Fruit fly (Drosophila melanogaster) whole organism, embryonic: ENCODE measurements around the gene KdelR.

Experiments used
- Atf6 ChIP-seq: fragments of 200-800 bp; sonication (Bioruptor generic); IDR thresholded peaks from 2 replicates; pipeline ENCODE4 v1.3.6; 2022; ENCODE audit warnings: missing biosample characterization, missing genetic modification characterization
- BEAF-32 ChIP-seq: fragments of 200-800 bp; sonication (Bioruptor generic); optimal IDR thresholded peaks from 3 replicates; lab custom pipeline; 2017; ENCODE audit warnings: missing biosample characterization, missing genetic modification characterization, mild to moderate bottlenecking, moderate library complexity, missing genetic modification reagents
- CG10147 ChIP-seq: fragments of 200-800 bp; sonication (Bioruptor generic); optimal IDR thresholded peaks from 2 replicates; lab custom pipeline; 2019; ENCODE audit warnings: missing biosample characterization, mild to moderate bottlenecking, missing genetic modification characterization, moderate library complexity
- CG11723 ChIP-seq: fragments of 200-800 bp; sonication (Bioruptor generic); optimal IDR thresholded peaks from 2 replicates; lab custom pipeline; 2017; ENCODE audit warnings: missing biosample characterization, mild to moderate bottlenecking, missing genetic modification characterization
- CG12071 ChIP-seq: fragments of 200-800 bp; sonication (Bioruptor generic); optimal IDR thresholded peaks from 3 replicates; lab custom pipeline; 2018; ENCODE audit warnings: missing biosample characterization, mild to moderate bottlenecking, missing genetic modification characterization
- CG12942 ChIP-seq: fragments of 200-800 bp; sonication (Bioruptor generic); optimal IDR thresholded peaks from 3 replicates; lab custom pipeline; 2016; ENCODE audit warnings: missing biosample characterization, missing genetic modification characterization
- CG15269 ChIP-seq: fragments of 200-800 bp; sonication (Bioruptor generic); optimal IDR thresholded peaks from 2 replicates; lab custom pipeline; 2018; ENCODE audit warnings: missing biosample characterization, mild to moderate bottlenecking, missing genetic modification characterization, moderate library complexity
- CG1529 ChIP-seq: fragments of 200-800 bp; sonication (Bioruptor generic); optimal IDR thresholded peaks from 3 replicates; lab custom pipeline; 2018; ENCODE audit warnings: missing biosample characterization, missing genetic modification characterization
- CG15479 ChIP-seq: fragments of 200-800 bp; sonication (Bioruptor generic); optimal IDR thresholded peaks from 3 replicates; lab custom pipeline; 2019; ENCODE audit warnings: missing biosample characterization, mild to moderate bottlenecking, missing genetic modification characterization, moderate library complexity
- CG17361 ChIP-seq: fragments of 200-800 bp; sonication (Bioruptor generic); IDR thresholded peaks from 3 replicates; pipeline ENCODE4 v1.3.6; 2022; ENCODE audit warnings: missing biosample characterization, missing genetic modification characterization
- CG17829 ChIP-seq: fragments of 200-800 bp; optimal IDR thresholded peaks from 2 replicates; lab custom pipeline; 2019; ENCODE audit warnings: missing biosample characterization, mild to moderate bottlenecking, missing genetic modification characterization, moderate library complexity
- CG30431 ChIP-seq: fragments of 200-800 bp; sonication (Bioruptor generic); optimal IDR thresholded peaks from 2 replicates; lab custom pipeline; 2017; ENCODE audit warnings: missing biosample characterization, missing genetic modification characterization
- CG3407 ChIP-seq: fragments of 200-800 bp; sonication (Bioruptor generic); optimal IDR thresholded peaks from 2 replicates; lab custom pipeline; 2018; ENCODE audit warnings: missing biosample characterization, mild to moderate bottlenecking, missing genetic modification characterization
- CG34422 ChIP-seq: fragments of 200-800 bp; sonication (Bioruptor generic); IDR thresholded peaks from 3 replicates; pipeline ENCODE4 v1.3.6; 2022; ENCODE audit warnings: missing biosample characterization, missing genetic modification characterization
- CG4404 ChIP-seq: fragments of 200-800 bp; sonication (Bioruptor generic); IDR thresholded peaks from 2 replicates; pipeline ENCODE4 v1.3.6; 2022; ENCODE audit warnings: missing biosample characterization, missing genetic modification characterization
- CG4424 ChIP-seq: fragments of 200-800 bp; sonication (Bioruptor generic); optimal IDR thresholded peaks from 3 replicates; lab custom pipeline; 2016; ENCODE audit warnings: missing biosample characterization, missing genetic modification characterization
- CG4617 ChIP-seq: fragments of 200-800 bp; sonication (Bioruptor generic); optimal IDR thresholded peaks from 3 replicates; lab custom pipeline; 2016; ENCODE audit warnings: missing biosample characterization, missing genetic modification characterization, borderline replicate concordance
- CG4730 ChIP-seq: fragments of 200-800 bp; sonication (Bioruptor generic); IDR thresholded peaks from 2 replicates; pipeline ENCODE4 v1.3.6; 2022; ENCODE audit warnings: missing biosample characterization, missing genetic modification characterization
- CG5245 ChIP-seq: fragments of 200-800 bp; sonication (Bioruptor generic); optimal IDR thresholded peaks from 3 replicates; lab custom pipeline; 2016; ENCODE audit warnings: missing biosample characterization, missing genetic modification characterization
- CG6689 ChIP-seq: fragments of 200-800 bp; sonication (Bioruptor generic); IDR thresholded peaks from 2 replicates; pipeline ENCODE4 v1.3.6; 2022; ENCODE audit warnings: missing biosample characterization, missing genetic modification characterization
- CG8944 ChIP-seq: fragments of 200-800 bp; sonication (Bioruptor generic); optimal IDR thresholded peaks from 3 replicates; lab custom pipeline; 2016; ENCODE audit warnings: missing biosample characterization, missing genetic modification characterization
- CkIIα-i1 ChIP-seq: fragments of 200-800 bp; sonication (Bioruptor generic); IDR thresholded peaks from 2 replicates; pipeline ENCODE4 v1.3.6; 2022; ENCODE audit warnings: missing biosample characterization, missing genetic modification characterization
- Dip3 ChIP-seq: fragments of 200-800 bp; sonication (Bioruptor generic); optimal IDR thresholded peaks from 3 replicates; lab custom pipeline; 2016; ENCODE audit warnings: missing biosample characterization, missing genetic modification characterization
- Doc3 ChIP-seq: fragments of 200-800 bp; sonication (Bioruptor generic); IDR thresholded peaks from 3 replicates; pipeline ENCODE4 v1.3.6; 2022; ENCODE audit warnings: missing biosample characterization, missing genetic modification characterization; ENCODE audit not compliant: partially characterized antibody
- E2f2 ChIP-seq: fragments of 200-800 bp; sonication (Bioruptor generic); IDR thresholded peaks from 2 replicates; pipeline ENCODE4 v1.3.6; 2022; ENCODE audit warnings: missing biosample characterization, missing genetic modification characterization
- Fer2 ChIP-seq: fragments of 200-800 bp; sonication (Bioruptor generic); optimal IDR thresholded peaks from 2 replicates; lab custom pipeline; 2018; ENCODE audit warnings: missing biosample characterization, mild to moderate bottlenecking, missing genetic modification characterization, moderate library complexity
- Hr78 ChIP-seq, 2 experiments: fragments of 200-800 bp in 1 of 2; fragments of >200 bp in 1 of 2; sonication (Bioruptor generic) in 1 of 2; optimal IDR thresholded peaks; 2 replicates each; lab custom pipeline; 2017 to 2019; ENCODE audit warnings: missing biosample characterization in 2 of 2, missing genetic modification characterization in 2 of 2, mild to moderate bottlenecking in 1 of 2, moderate library complexity in 1 of 2
- Mad ChIP-seq: fragments of 200-800 bp; sonication (Bioruptor generic); optimal IDR thresholded peaks from 2 replicates; lab custom pipeline; 2016; ENCODE audit warnings: missing biosample characterization, missing genetic modification characterization
- NfI ChIP-seq: fragments of 200-800 bp; sonication (Bioruptor generic); optimal IDR thresholded peaks from 3 replicates; lab custom pipeline; 2018; ENCODE audit warnings: missing biosample characterization, mild to moderate bottlenecking, missing genetic modification characterization, moderate library complexity
- Six4 ChIP-seq: fragments of 200-800 bp; sonication (Bioruptor generic); optimal IDR thresholded peaks from 2 replicates; lab custom pipeline; 2016; ENCODE audit warnings: missing biosample characterization, missing genetic modification characterization
- Usf ChIP-seq: fragments of 200-800 bp; sonication (Bioruptor generic); optimal IDR thresholded peaks from 2 replicates; lab custom pipeline; 2017; ENCODE audit warnings: missing genotype, missing biosample characterization, missing genetic modification characterization
- ab ChIP-seq: fragments of 200-800 bp; sonication (Bioruptor generic); optimal IDR thresholded peaks from 2 replicates; lab custom pipeline; 2016; ENCODE audit warnings: missing biosample characterization, missing genetic modification characterization
- cad ChIP-seq: fragments of >200 bp; optimal IDR thresholded peaks from 2 replicates; lab custom pipeline; 2017; ENCODE audit warnings: missing biosample characterization, missing genetic modification characterization
- fu2 ChIP-seq: fragments of 200-800 bp; sonication (Bioruptor generic); optimal IDR thresholded peaks from 2 replicates; lab custom pipeline; 2016; ENCODE audit warnings: missing biosample characterization, missing genetic modification characterization
- grn ChIP-seq: fragments of 200-800 bp; sonication (Bioruptor generic); optimal IDR thresholded peaks from 3 replicates; lab custom pipeline; 2017; ENCODE audit warnings: missing biosample characterization, missing genetic modification characterization
- gsb ChIP-seq: fragments of 200-800 bp; sonication (Bioruptor generic); IDR thresholded peaks from 2 replicates; pipeline ENCODE4 v1.3.6; 2022; ENCODE audit warnings: missing biosample characterization, missing genetic modification characterization
- insv ChIP-seq, 2 experiments: fragments of 200-800 bp; sonication (Bioruptor generic); optimal IDR thresholded peaks; 3 replicates each; lab custom pipeline; 2016 to 2018; ENCODE audit warnings: missing biosample characterization in 2 of 2, missing genetic modification characterization in 2 of 2
- kah ChIP-seq: fragments of 200-800 bp; sonication (Bioruptor generic); optimal IDR thresholded peaks from 2 replicates; lab custom pipeline; 2018; ENCODE audit warnings: missing biosample characterization, mild to moderate bottlenecking, missing genetic modification characterization
- nerfin-1 ChIP-seq: fragments of 200-800 bp; sonication (Bioruptor generic); optimal IDR thresholded peaks from 3 replicates; lab custom pipeline; 2019; ENCODE audit warnings: missing biosample characterization, mild to moderate bottlenecking, missing genetic modification characterization, moderate library complexity
- onecut ChIP-seq: fragments of 200-800 bp; sonication (Bioruptor generic); IDR thresholded peaks from 2 replicates; pipeline ENCODE4 v1.3.6; 2022; ENCODE audit warnings: missing biosample characterization, missing genetic modification characterization
- p53 ChIP-seq: fragments of 200-800 bp; sonication (Bioruptor generic); optimal IDR thresholded peaks from 2 replicates; lab custom pipeline; 2016; ENCODE audit warnings: missing biosample characterization, missing genetic modification characterization
- pho ChIP-seq: fragments of 200-800 bp; sonication (Bioruptor generic); optimal IDR thresholded peaks from 2 replicates; lab custom pipeline; 2016; ENCODE audit warnings: missing biosample characterization, missing genetic modification characterization
- psq ChIP-seq: fragments of 200-800 bp; sonication (Bioruptor generic); optimal IDR thresholded peaks from 2 replicates; lab custom pipeline; 2017; ENCODE audit warnings: missing biosample characterization, missing genetic modification characterization
- seq ChIP-seq: fragments of 200-800 bp; sonication (Bioruptor generic); IDR thresholded peaks from 2 replicates; pipeline ENCODE4 v1.3.6; 2022; ENCODE audit warnings: missing biosample characterization, missing genetic modification characterization
- sim ChIP-seq: fragments of 200-800 bp; sonication (Bioruptor generic); IDR thresholded peaks from 2 replicates; pipeline ENCODE4 v1.3.6; 2022; ENCODE audit warnings: missing biosample characterization, missing genetic modification characterization
- tap ChIP-seq: fragments of 200-800 bp; optimal IDR thresholded peaks from 3 replicates; lab custom pipeline; 2019; ENCODE audit warnings: missing biosample characterization, mild to moderate bottlenecking, missing genetic modification characterization, moderate library complexity
- tin ChIP-seq: fragments of 200-800 bp; sonication (Bioruptor generic); optimal IDR thresholded peaks from 3 replicates; lab custom pipeline; 2016; ENCODE audit warnings: missing biosample characterization, missing genetic modification characterization
- unc-4 ChIP-seq: fragments of 200-800 bp; sonication (Bioruptor generic); IDR thresholded peaks from 2 replicates; pipeline ENCODE4 v1.3.6; 2022; ENCODE audit warnings: missing biosample characterization, missing genetic modification characterization; ENCODE audit not compliant: partially characterized antibody
- usp ChIP-seq: fragments of >200 bp; optimal IDR thresholded peaks from 2 replicates; lab custom pipeline; 2017; ENCODE audit warnings: missing biosample characterization, missing genetic modification characterization
- wek ChIP-seq: fragments of 200-800 bp; sonication (Bioruptor generic); optimal IDR thresholded peaks from 3 replicates; lab custom pipeline; 2018; ENCODE audit warnings: missing biosample characterization, mild to moderate bottlenecking, missing genetic modification characterization, moderate library complexity

KdelR gene

dm6 chr2L:10430802-10431476 lies 4.3 kb downstream of the KdelR start, which contains the start of the genes Bug22 and TfIIB (continued):
- TF ChIP-seq Doc3 (GFP tag; lab: Robert Waterston, UW) (no peak), CG17361 (GFP tag; lab: Robert Waterston, UW) (peak; percentile 83; the same call in 2 of the 3 replicates), CG4424 (GFP tag; lab: Kevin White, UChicago) (peak; percentile 75), pho (GFP tag; lab: Kevin White, UChicago) (peak; percentile 69), wek (GFP tag; lab: Kevin White, UChicago) (peak; percentile 11), CG1529 (GFP tag; lab: Kevin White, UChicago) (peak; percentile 6), gsb (0 out of 2 replicates have a peak, but pooled peaks have one; percentile 30), fu2 (GFP tag; lab: Kevin White, UChicago) (peak; percentile 34), E2f2 (peak; percentile 41; the same call in 1 of the 2 replicates), CG15269 (tag; lab: Kevin White, UChicago) (no peak), p53 (GFP tag; lab: Kevin White, UChicago) (no peak), Atf6 (GFP tag; lab: Robert Waterston, UW) (peak; percentile 61), cad (no peak), seq (GFP tag; lab: Robert Waterston, UW) (no peak), CG4617 (GFP tag; lab: Kevin White, UChicago) (peak; percentile 27), CkIIα-i1 (GFP tag; lab: Robert Waterston, UW) (no peak), unc-4 (no peak; the same call in 1 of the 2 replicates), CG4730 (peak; percentile 32; the same call in 1 of the 2 replicates), kah (GFP tag; lab: Kevin White, UChicago) (no peak), usp (GFP tag; lab: Kevin White, UChicago) (no peak), Fer2 (peak; percentile 28), CG11723 (GFP tag; lab: Kevin White, UChicago) (peak; percentile 94), CG34422 (peak; percentile 72), Hr78 (GFP tag; optimal IDR thresholded peaks at IDR 0.05; lab: Kevin White, UChicago) (no peak), CG8944 (GFP tag; lab: Kevin White, UChicago) (peak; percentile 63), CG3407 (GFP tag; lab: Kevin White, UChicago) (peak; percentile 18), Usf (no peak), grn (GFP tag; lab: Kevin White, UChicago) (no peak), insv (GFP tag; optimal IDR thresholded peaks at IDR 0.05; lab: Kevin White, UChicago) (peak in 1 of 2 experiments; percentile 37), sim (GFP tag; lab: Robert Waterston, UW) (no peak), NfI (peak; percentile 82), CG15479 (GFP tag; lab: Kevin White, UChicago) (no peak), tap (tag; lab: Kevin White, UChicago) (no peak), Dip3 (peak; percentile 70), CG10147 (peak; percentile 58), CG17829 (tag; lab: Kevin White, UChicago) (peak; percentile 80), CG30431 (GFP tag; lab: Kevin White, UChicago) (no peak), CG12942 (GFP tag; lab: Kevin White, UChicago) (peak; percentile 71), CG6689 (GFP tag; lab: Robert Waterston, UW) (peak; percentile 85), CG4404 (GFP tag; lab: Robert Waterston, UW) (no peak), psq (GFP tag; lab: Kevin White, UChicago) (peak; percentile 39), ab (no peak), onecut (GFP tag; lab: Robert Waterston, UW) (peak; percentile 63), CG12071 (GFP tag; lab: Kevin White, UChicago) (no peak), Six4 (GFP tag; lab: Kevin White, UChicago) (peak; percentile 55), tin (GFP tag; lab: Kevin White, UChicago) (peak; percentile 67), CG5245 (GFP tag; lab: Kevin White, UChicago) (peak; percentile 67), BEAF-32 (GFP tag; lab: Kevin White, UChicago) (peak; percentile 47), Mad (GFP tag; lab: Kevin White, UChicago) (peak; percentile 71), nerfin-1 (tag; lab: Kevin White, UChicago) (peak; percentile 43)
